Fruit fly (Drosophila melanogaster) whole organism, embryonic: Measurements from ENCODE around the gene ZIPIC.

Experiments used
- BEAF-32 ChIP-seq: fragments of 200-800 bp; sonication (Bioruptor generic); optimal IDR thresholded peaks from 3 replicates; lab custom pipeline; 2017; ENCODE audit warnings: missing biosample characterization, missing genetic modification characterization, mild to moderate bottlenecking, moderate library complexity, missing genetic modification reagents
- CG11085 ChIP-seq: fragments of 200-800 bp; sonication (Bioruptor generic); IDR thresholded peaks from 2 replicates; pipeline ENCODE4 v1.3.6; 2022; ENCODE audit warnings: missing biosample characterization, missing genetic modification characterization
- CG12391 ChIP-seq: fragments of 200-800 bp; sonication (Bioruptor generic); optimal IDR thresholded peaks from 3 replicates; lab custom pipeline; 2018; ENCODE audit warnings: missing biosample characterization, mild to moderate bottlenecking, missing genetic modification characterization, moderate library complexity
- CG12659 ChIP-seq: fragments of 200-800 bp; sonication (Bioruptor generic); optimal IDR thresholded peaks from 3 replicates; lab custom pipeline; 2017; ENCODE audit warnings: mild to moderate bottlenecking, missing biosample characterization, missing genetic modification reagents, missing genetic modification characterization
- CG14050 ChIP-seq: fragments of 200-800 bp; sonication (Bioruptor generic); IDR thresholded peaks from 3 replicates; pipeline ENCODE4 v1.3.6; 2022; ENCODE audit warnings: missing biosample characterization, missing genetic modification characterization
- CG15479 ChIP-seq: fragments of 200-800 bp; sonication (Bioruptor generic); optimal IDR thresholded peaks from 3 replicates; lab custom pipeline; 2019; ENCODE audit warnings: missing biosample characterization, mild to moderate bottlenecking, missing genetic modification characterization, moderate library complexity
- CG17328 ChIP-seq: fragments of 200-800 bp; sonication (Bioruptor generic); IDR thresholded peaks from 2 replicates; pipeline ENCODE4 v1.3.6; 2022; ENCODE audit warnings: missing biosample characterization, missing genetic modification characterization
- CG17912 ChIP-seq: fragments of 200-800 bp; sonication (Bioruptor generic); optimal IDR thresholded peaks from 2 replicates; lab custom pipeline; 2018; ENCODE audit warnings: missing biosample characterization, mild to moderate bottlenecking, missing genetic modification characterization
- CG18476 ChIP-seq: fragments of 200-800 bp; sonication (Bioruptor generic); optimal IDR thresholded peaks from 2 replicates; lab custom pipeline; 2016; ENCODE audit warnings: missing biosample characterization, mild to moderate bottlenecking, missing genetic modification characterization
- CG18619 ChIP-seq: fragments of 200-800 bp; sonication (Bioruptor generic); optimal IDR thresholded peaks from 3 replicates; lab custom pipeline; 2017; ENCODE audit warnings: missing biosample characterization, mild to moderate bottlenecking, missing genetic modification characterization
- CG2129 ChIP-seq: fragments of 200-800 bp; sonication (Bioruptor generic); IDR thresholded peaks from 2 replicates; pipeline ENCODE4 v1.3.6; 2022; ENCODE audit warnings: missing biosample characterization, missing genetic modification characterization; ENCODE audit not compliant: partially characterized antibody
- CG4328 ChIP-seq: fragments of 200-800 bp; sonication (Bioruptor generic); optimal IDR thresholded peaks from 3 replicates; lab custom pipeline; 2017; ENCODE audit warnings: missing biosample characterization, missing genetic modification reagents, missing genetic modification characterization
- CG6272 ChIP-seq: fragments of 200-800 bp; sonication (Bioruptor generic); IDR thresholded peaks from 2 replicates; pipeline ENCODE4 v1.3.6; 2022; ENCODE audit warnings: missing biosample characterization, missing genetic modification characterization
- CG6765 ChIP-seq: fragments of 200-800 bp; sonication (Bioruptor generic); optimal IDR thresholded peaks from 3 replicates; lab custom pipeline; 2017; ENCODE audit warnings: missing biosample characterization, mild to moderate bottlenecking, missing genetic modification characterization
- CG7271 ChIP-seq: fragments of 200-800 bp; sonication (Bioruptor generic); optimal IDR thresholded peaks from 2 replicates; lab custom pipeline; 2018; ENCODE audit warnings: missing biosample characterization, mild to moderate bottlenecking, missing genetic modification characterization, moderate library complexity
- CG8924 ChIP-seq: fragments of 200-800 bp; optimal IDR thresholded peaks from 3 replicates; lab custom pipeline; 2019; ENCODE audit warnings: missing biosample characterization, mild to moderate bottlenecking, missing genetic modification characterization, moderate library complexity
- CG9797 ChIP-seq: fragments of 200-800 bp; sonication (Bioruptor generic); optimal IDR thresholded peaks from 3 replicates; lab custom pipeline; 2018; ENCODE audit warnings: missing biosample characterization, mild to moderate bottlenecking, missing genetic modification characterization
- Dad ChIP-seq: fragments of 200-800 bp; sonication (Bioruptor generic); optimal IDR thresholded peaks from 3 replicates; lab custom pipeline; 2016; ENCODE audit warnings: missing biosample characterization, missing genetic modification characterization
- Deaf1 ChIP-seq: fragments of 200-800 bp; optimal IDR thresholded peaks from 3 replicates; lab custom pipeline; 2019; ENCODE audit warnings: missing biosample characterization, mild to moderate bottlenecking, missing genetic modification characterization, moderate library complexity
- Dfd ChIP-seq, 2 experiments: fragments of >200 bp; optimal IDR thresholded peaks; 2 replicates each; lab custom pipeline; 2017; ENCODE audit warnings: missing biosample characterization in 2 of 2, missing genetic modification characterization in 2 of 2
- Drgx ChIP-seq: fragments of 200-800 bp; sonication (Bioruptor generic); IDR thresholded peaks from 2 replicates; pipeline ENCODE4 v1.3.6; 2022; ENCODE audit warnings: missing biosample characterization, missing genetic modification characterization
- HLH3B ChIP-seq: fragments of 200-800 bp; sonication (Bioruptor generic); IDR thresholded peaks from 2 replicates; pipeline ENCODE4 v1.3.6; 2022; ENCODE audit warnings: missing biosample characterization, missing genetic modification characterization
- HmgZ ChIP-seq: fragments of 200-800 bp; sonication (Bioruptor generic); optimal IDR thresholded peaks from 2 replicates; lab custom pipeline; 2018; ENCODE audit warnings: missing biosample characterization, mild to moderate bottlenecking, missing genetic modification characterization
- Jarid2 ChIP-seq: fragments of 200-800 bp; sonication (Bioruptor generic); optimal IDR thresholded peaks from 3 replicates; lab custom pipeline; 2017; ENCODE audit warnings: mild to moderate bottlenecking, missing biosample characterization, missing genetic modification reagents, missing genetic modification characterization
- Meics ChIP-seq: fragments of 200-800 bp; sonication (Bioruptor generic); optimal IDR thresholded peaks from 2 replicates; lab custom pipeline; 2017; ENCODE audit warnings: missing biosample characterization, mild to moderate bottlenecking, missing genetic modification characterization
- Oli ChIP-seq: fragments of 200-800 bp; sonication (Bioruptor generic); optimal IDR thresholded peaks from 2 replicates; lab custom pipeline; 2018; ENCODE audit warnings: missing biosample characterization, mild to moderate bottlenecking, missing genetic modification characterization, moderate library complexity
- Ravus ChIP-seq: fragments of 200-800 bp; sonication (Bioruptor generic); IDR thresholded peaks from 2 replicates; pipeline ENCODE4 v1.3.6; 2022; ENCODE audit warnings: missing biosample characterization, missing genetic modification characterization
- TFAM ChIP-seq: fragments of 200-800 bp; sonication (Bioruptor generic); optimal IDR thresholded peaks from 2 replicates; lab custom pipeline; 2017; ENCODE audit warnings: missing biosample characterization, missing genetic modification characterization, inconsistent platforms
- ac ChIP-seq: fragments of 200-800 bp; sonication (Bioruptor generic); optimal IDR thresholded peaks from 3 replicates; lab custom pipeline; 2017; ENCODE audit warnings: missing biosample characterization, mild to moderate bottlenecking, missing genetic modification characterization
- br ChIP-seq: fragments of >200 bp; optimal IDR thresholded peaks from 2 replicates; lab custom pipeline; 2017
- btn ChIP-seq: fragments of 200-800 bp; sonication (Bioruptor generic); optimal IDR thresholded peaks from 2 replicates; lab custom pipeline; 2016; ENCODE audit warnings: missing biosample characterization, missing genetic modification characterization
- cas ChIP-seq: fragments of 200-800 bp; sonication (Bioruptor generic); IDR thresholded peaks from 2 replicates; pipeline ENCODE4 v1.3.6; 2022; ENCODE audit warnings: missing biosample characterization, missing genetic modification characterization
- danr ChIP-seq: fragments of 200-800 bp; sonication (Bioruptor generic); IDR thresholded peaks from 2 replicates; pipeline ENCODE4 v1.3.6; 2022; ENCODE audit warnings: missing biosample characterization, missing genetic modification characterization
- disco-r ChIP-seq: fragments of 200-800 bp; sonication (Bioruptor generic); optimal IDR thresholded peaks from 2 replicates; lab custom pipeline; 2016; ENCODE audit warnings: missing biosample characterization, missing genetic modification characterization
- dysf ChIP-seq: fragments of 200-800 bp; sonication (Bioruptor generic); IDR thresholded peaks from 3 replicates; pipeline ENCODE4 v1.3.6; 2022; ENCODE audit warnings: missing biosample characterization, missing genetic modification characterization
- emc ChIP-seq: fragments of 200-800 bp; sonication (Bioruptor generic); optimal IDR thresholded peaks from 2 replicates; lab custom pipeline; 2016; ENCODE audit warnings: missing biosample characterization, missing genetic modification characterization
- grau ChIP-seq: fragments of 200-800 bp; optimal IDR thresholded peaks from 3 replicates; lab custom pipeline; 2019; ENCODE audit warnings: missing biosample characterization, mild to moderate bottlenecking, missing genetic modification characterization, moderate library complexity
- insv ChIP-seq, 2 experiments: fragments of 200-800 bp; sonication (Bioruptor generic); optimal IDR thresholded peaks; 3 replicates each; lab custom pipeline; 2016 to 2018; ENCODE audit warnings: missing biosample characterization in 2 of 2, missing genetic modification characterization in 2 of 2
- jigr1 ChIP-seq: fragments of 200-800 bp; sonication (Bioruptor generic); IDR thresholded peaks from 3 replicates; pipeline ENCODE4 v1.3.6; 2022; ENCODE audit warnings: missing biosample characterization, missing genetic modification characterization
- jing ChIP-seq: fragments of 200-800 bp; sonication (Bioruptor generic); optimal IDR thresholded peaks from 2 replicates; lab custom pipeline; 2018; ENCODE audit warnings: missing biosample characterization, mild to moderate bottlenecking, missing genetic modification characterization
- maf-S ChIP-seq: fragments of 200-800 bp; sonication (Bioruptor generic); optimal IDR thresholded peaks from 2 replicates; lab custom pipeline; 2016; ENCODE audit warnings: missing biosample characterization, missing genetic modification characterization
- pb ChIP-seq: fragments of 200-800 bp; sonication (Bioruptor generic); optimal IDR thresholded peaks from 3 replicates; lab custom pipeline; 2016; ENCODE audit warnings: missing biosample characterization, missing genetic modification characterization
- pita ChIP-seq: fragments of 200-800 bp; sonication (Bioruptor generic); optimal IDR thresholded peaks from 2 replicates; lab custom pipeline; 2017; ENCODE audit warnings: missing biosample characterization, mild to moderate bottlenecking, missing genetic modification characterization
- sima ChIP-seq: fragments of 200-800 bp; sonication (Bioruptor generic); optimal IDR thresholded peaks from 2 replicates; lab custom pipeline; 2016; ENCODE audit warnings: missing biosample characterization, missing genetic modification characterization
- sug ChIP-seq: fragments of 200-800 bp; optimal IDR thresholded peaks from 2 replicates; lab custom pipeline; 2019; ENCODE audit warnings: missing biosample characterization, mild to moderate bottlenecking, missing genetic modification characterization, moderate library complexity
- tna ChIP-seq: fragments of 200-800 bp; sonication (Bioruptor generic); IDR thresholded peaks from 2 replicates; pipeline ENCODE4 v1.3.6; 2022; ENCODE audit warnings: missing biosample characterization, missing genetic modification characterization; ENCODE audit not compliant: partially characterized antibody
- ttk ChIP-seq: fragments of 200-800 bp; sonication (Bioruptor generic); IDR thresholded peaks from 2 replicates; pipeline ENCODE4 v2.1.2; 2022; ENCODE audit warnings: missing biosample characterization, missing genetic modification characterization
- tup ChIP-seq: fragments of 200-800 bp; sonication (Bioruptor generic); optimal IDR thresholded peaks from 2 replicates; lab custom pipeline; 2016; ENCODE audit warnings: missing biosample characterization, mild to moderate bottlenecking, missing genetic modification characterization, moderate library complexity
- usp ChIP-seq: fragments of >200 bp; optimal IDR thresholded peaks from 2 replicates; lab custom pipeline; 2017; ENCODE audit warnings: missing biosample characterization, missing genetic modification characterization
- vnd ChIP-seq: fragments of 200-800 bp; sonication (Bioruptor generic); IDR thresholded peaks from 3 replicates; pipeline ENCODE4 v1.3.6; 2022; ENCODE audit warnings: missing biosample characterization, missing genetic modification characterization; ENCODE audit not compliant: partially characterized antibody
- zen ChIP-seq: fragments of 200-800 bp; sonication (Bioruptor generic); optimal IDR thresholded peaks from 3 replicates; lab custom pipeline; 2018; ENCODE audit warnings: missing biosample characterization, mild to moderate bottlenecking, missing genetic modification characterization, moderate library complexity

Gene ZIPIC

DNA sequence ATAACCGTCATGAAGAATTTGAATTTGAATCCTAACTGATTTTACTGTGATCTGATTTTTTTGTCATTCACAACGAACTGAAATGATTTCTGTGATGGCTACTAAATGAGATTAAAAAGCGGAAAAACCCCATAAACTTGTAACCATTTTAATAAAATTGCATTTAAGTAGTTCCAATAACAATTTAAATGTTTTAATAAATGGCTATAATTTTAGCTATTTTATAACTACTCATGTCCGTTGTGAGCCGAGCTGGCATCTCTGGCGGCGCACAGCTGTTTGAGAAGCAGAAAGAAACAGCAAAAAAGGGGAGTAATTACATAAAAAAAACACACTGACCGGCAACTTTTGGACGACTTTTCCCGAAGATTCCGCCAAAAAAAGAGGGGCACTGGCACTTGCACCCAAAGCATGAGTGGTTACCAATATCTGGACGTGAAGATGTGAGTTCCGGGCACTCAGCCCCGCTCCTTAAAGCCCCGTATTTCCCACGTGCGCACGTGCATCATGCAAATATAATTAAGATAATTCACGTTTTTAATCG, 20.0 kb upstream of the ZIPIC start, which contains the start of the genes CG7950 and Rpp14a (continued):
- TF ChIP-seq pb (GFP tag; lab: Kevin White, UChicago) (no peak), sug (tag; lab: Kevin White, UChicago) (peak; percentile 83), ttk (GFP tag; lab: Robert Waterston, UW) (peak; percentile 65), Meics (GFP tag; lab: Kevin White, UChicago) (peak; percentile 43), jing (no peak), CG12659 (peak; percentile 65), pita (no peak), Dad (GFP tag; lab: Kevin White, UChicago) (peak; percentile 62), CG6272 (GFP tag; lab: Robert Waterston, UW) (peak; percentile 68; the same call in 1 of the 2 replicates), Ravus (GFP tag; lab: Robert Waterston, UW) (peak; percentile 45), sima (peak; percentile 69), HmgZ (tag; lab: Kevin White, UChicago) (peak; percentile 89), ac (no peak), br (lab: Kevin White, UChicago) (no peak), CG4328 (GFP tag; lab: Kevin White, UChicago) (peak; percentile 54), danr (GFP tag; lab: Robert Waterston, UW) (peak; percentile 54), Jarid2 (no peak), vnd (GFP tag; lab: Robert Waterston, UW) (no peak), BEAF-32 (peak; percentile 31), zen (tag; lab: Kevin White, UChicago) (peak; percentile 75), CG6765 (GFP tag; lab: Kevin White, UChicago) (no peak), CG7271 (no peak), Dfd (GFP tag; optimal IDR thresholded peaks at IDR 0.05; lab: Kevin White, UChicago) (no peak), CG17328 (GFP tag; lab: Robert Waterston, UW) (peak; percentile 78), disco-r (GFP tag; lab: Kevin White, UChicago) (peak; percentile 15), CG15479 (GFP tag; lab: Kevin White, UChicago) (no peak), CG9797 (GFP tag; lab: Kevin White, UChicago) (peak; percentile 11), CG14050 (GFP tag; lab: Robert Waterston, UW) (peak; percentile 77), CG8924 (peak; percentile 65), cas (GFP tag; lab: Robert Waterston, UW) (peak; percentile 33; the same call in 1 of the 2 replicates), HLH3B (GFP tag; lab: Robert Waterston, UW) (peak; percentile 77), usp (GFP tag; lab: Kevin White, UChicago) (no peak), emc (GFP tag; lab: Kevin White, UChicago) (no peak), grau (peak; percentile 77), TFAM (GFP tag; lab: Kevin White, UChicago) (no peak), insv (GFP tag; optimal IDR thresholded peaks at IDR 0.05; lab: Kevin White, UChicago) (peak in 1 of 2 experiments; percentile 2), Deaf1 (tag; lab: Kevin White, UChicago) (peak; percentile 40), CG2129 (GFP tag; lab: Robert Waterston, UW) (no peak), jigr1 (GFP tag; lab: Robert Waterston, UW) (no peak), tna (GFP tag; lab: Robert Waterston, UW) (no peak), tup (GFP tag; lab: Kevin White, UChicago) (peak; percentile 72), dysf (GFP tag; lab: Robert Waterston, UW) (peak; percentile 77), btn (GFP tag; lab: Kevin White, UChicago) (peak; percentile 61), Drgx (peak; percentile 80), maf-S (peak; percentile 74), CG18619 (GFP tag; lab: Kevin White, UChicago) (peak; percentile 48), CG11085 (GFP tag; lab: Robert Waterston, UW) (peak; percentile 68), CG17912 (peak; percentile 5), CG12391 (tag; lab: Kevin White, UChicago) (peak; percentile 90), Oli (tag; lab: Kevin White, UChicago) (peak; percentile 60), CG18476 (GFP tag; lab: Kevin White, UChicago) (peak; percentile 54)
